Worm (Caenorhabditis elegans) whole organism, mixed stage, embryonic: ENCODE data around the gene Y40B10A.5.

ENCODE experiments used
- M03D4.4 ChIP-seq: sonication (generic microtip); optimal IDR thresholded peaks from 2 replicates; lab custom pipeline; 2017; ENCODE audit warnings: mild to moderate bottlenecking, missing genetic modification characterization, missing compliant biosample characterization
- blmp-1 ChIP-seq: fragments of 150-350 bp; optimal IDR thresholded peaks from 2 replicates; lab custom pipeline; 2014; ENCODE audit warnings: missing biosample characterization, missing genetic modification characterization
- ceh-39 ChIP-seq: fragments of 150-350 bp; optimal IDR thresholded peaks from 2 replicates; lab custom pipeline; 2014; ENCODE audit warnings: missing biosample characterization, missing genetic modification characterization
- ceh-43 ChIP-seq: fragments of 200-800 bp; sonication (Bioruptor generic); optimal IDR thresholded peaks from 2 replicates; lab custom pipeline; 2018; ENCODE audit warnings: mild to moderate bottlenecking, missing genetic modification characterization, moderate library complexity, missing compliant biosample characterization
- ces-1 ChIP-seq: fragments of 150-350 bp; optimal IDR thresholded peaks from 2 replicates; lab custom pipeline; 2014; ENCODE audit warnings: missing biosample characterization, missing genetic modification reagents, missing genetic modification characterization
- cnd-1 ChIP-seq: fragments of 200-800 bp; sonication (Bioruptor generic); optimal IDR thresholded peaks from 2 replicates; lab custom pipeline; 2018; ENCODE audit warnings: mild to moderate bottlenecking, missing genetic modification characterization, missing compliant biosample characterization
- elt-1 ChIP-seq: sonication (generic microtip); optimal IDR thresholded peaks from 2 replicates; lab custom pipeline; 2017; ENCODE audit warnings: missing genetic modification characterization, mild to moderate bottlenecking, missing compliant biosample characterization, antibody characterized with exemption, moderate library complexity, borderline replicate concordance; ENCODE audit not compliant: insufficient read depth
- elt-3 ChIP-seq: fragments of 150-350 bp; optimal IDR thresholded peaks from 2 replicates; lab custom pipeline; 2014; ENCODE audit warnings: missing biosample characterization, missing genetic modification characterization
- flh-1 ChIP-seq: fragments of 200-800 bp; sonication (Bioruptor generic); optimal IDR thresholded peaks from 2 replicates; lab custom pipeline; 2018; ENCODE audit warnings: mild to moderate bottlenecking, missing genetic modification characterization, moderate library complexity, missing compliant biosample characterization
- ham-2 ChIP-seq: fragments of 200-800 bp; sonication (Bioruptor generic); optimal IDR thresholded peaks from 2 replicates; lab custom pipeline; 2018; ENCODE audit warnings: mild to moderate bottlenecking, missing genetic modification characterization, missing compliant biosample characterization
- hlh-1 ChIP-seq: fragments of 150-350 bp; optimal IDR thresholded peaks from 2 replicates; lab custom pipeline; 2014; ENCODE audit warnings: missing biosample characterization, missing genetic modification reagents, missing genetic modification characterization
- lin-13 ChIP-seq: fragments of 150-350 bp; optimal IDR thresholded peaks from 2 replicates; lab custom pipeline; 2014; ENCODE audit warnings: missing biosample characterization, missing genetic modification characterization
- lin-32 ChIP-seq: fragments of 200-800 bp; sonication (Bioruptor generic); optimal IDR thresholded peaks from 2 replicates; lab custom pipeline; 2018; ENCODE audit warnings: mild to moderate bottlenecking, missing genetic modification characterization, missing compliant biosample characterization
- lsy-2 ChIP-seq: fragments of 150-350 bp; optimal IDR thresholded peaks from 2 replicates; lab custom pipeline; 2014; ENCODE audit warnings: missing biosample characterization, missing genetic modification characterization
- mep-1 ChIP-seq: fragments of 150-350 bp; optimal IDR thresholded peaks from 2 replicates; lab custom pipeline; 2017; ENCODE audit warnings: missing biosample characterization, missing genetic modification reagents, missing genetic modification characterization, inconsistent platforms
- mls-2 ChIP-seq: sonication (generic microtip); optimal IDR thresholded peaks from 2 replicates; lab custom pipeline; 2016; ENCODE audit warnings: mild to moderate bottlenecking, missing genetic modification characterization, moderate library complexity, missing compliant biosample characterization
- nhr-12 ChIP-seq: fragments of 150-350 bp; optimal IDR thresholded peaks from 2 replicates; lab custom pipeline; 2014; ENCODE audit warnings: missing biosample characterization, missing genetic modification characterization
- nhr-237 ChIP-seq: fragments of 150-350 bp; optimal IDR thresholded peaks from 2 replicates; lab custom pipeline; 2014; ENCODE audit warnings: missing biosample characterization, missing genetic modification characterization
- nhr-28 ChIP-seq: fragments of 150-350 bp; optimal IDR thresholded peaks from 2 replicates; lab custom pipeline; 2014; ENCODE audit warnings: missing biosample characterization, missing genetic modification characterization
- pha-4 ChIP-seq: fragments of 150-350 bp; optimal IDR thresholded peaks from 2 replicates; lab custom pipeline; 2018; ENCODE audit warnings: missing biosample characterization, missing genetic modification reagents, missing genetic modification characterization
- snpc-4 ChIP-seq: fragments of 150-350 bp; optimal IDR thresholded peaks from 2 replicates; lab custom pipeline; 2014; ENCODE audit warnings: missing biosample characterization, missing genetic modification characterization
- sptf-1 ChIP-seq: sonication (generic microtip); optimal IDR thresholded peaks from 2 replicates; lab custom pipeline; 2017; ENCODE audit warnings: mild to moderate bottlenecking, missing genetic modification characterization, moderate library complexity, missing compliant biosample characterization
- tbx-8 ChIP-seq: fragments of 200-800 bp; sonication (Bioruptor generic); optimal IDR thresholded peaks from 2 replicates; lab custom pipeline; 2018; ENCODE audit warnings: mild to moderate bottlenecking, missing genetic modification characterization, moderate library complexity, missing compliant biosample characterization
- unc-120 ChIP-seq: sonication (generic microtip); optimal IDR thresholded peaks from 2 replicates; lab custom pipeline; 2017; ENCODE audit warnings: missing genetic modification characterization, missing compliant biosample characterization; ENCODE audit not compliant: poor library complexity, severe bottlenecking
- unc-39 ChIP-seq: fragments of 150-350 bp; optimal IDR thresholded peaks from 2 replicates; lab custom pipeline; 2014; ENCODE audit warnings: missing biosample characterization, missing genetic modification characterization
- zip-8 ChIP-seq: fragments of 150-350 bp; optimal IDR thresholded peaks from 2 replicates; lab custom pipeline; 2014; ENCODE audit warnings: missing biosample characterization, missing genetic modification characterization
- ztf-11 ChIP-seq: fragments of 150-350 bp; optimal IDR thresholded peaks from 2 replicates; lab custom pipeline; 2014; ENCODE audit warnings: missing biosample characterization, missing genetic modification characterization

The Y40B10A.5 gene

ce11 chrV:2016428-2016827 is 29.4 kb downstream of the Y40B10A.5 start, which contains the start of gene F59A7.2:
Gene F59A7.2 (minus strand): TSS chrV:2016528.
- no peak for TF ChIP-seq ztf-11 (tag; lab: Kevin White, UChicago)
- TF ChIP-seq zip-8 (tag; lab: Kevin White, UChicago): no peak
- TF ChIP-seq pha-4: no peak
- no peak for TF ChIP-seq nhr-12
- TF ChIP-seq nhr-28 (tag; lab: Kevin White, UChicago): no peak
- TF ChIP-seq unc-120 (tag; lab: Kevin White, UChicago): no peak
- TF ChIP-seq lin-13: no peak
- TF ChIP-seq cnd-1 (tag; lab: Kevin White, UChicago): no peak
- no peak for TF ChIP-seq lin-32 (GFP tag; lab: Kevin White, UChicago)
- no peak for TF ChIP-seq hlh-1
- TF ChIP-seq ceh-43 (GFP tag; lab: Kevin White, UChicago): no peak
- no peak for TF ChIP-seq ces-1 (GFP tag; lab: Kevin White, UChicago)
- TF ChIP-seq M03D4.4: no peak
- TF ChIP-seq snpc-4 (tag; lab: Kevin White, UChicago): no peak
- no peak for TF ChIP-seq ceh-39 (tag; lab: Kevin White, UChicago)

DNA sequence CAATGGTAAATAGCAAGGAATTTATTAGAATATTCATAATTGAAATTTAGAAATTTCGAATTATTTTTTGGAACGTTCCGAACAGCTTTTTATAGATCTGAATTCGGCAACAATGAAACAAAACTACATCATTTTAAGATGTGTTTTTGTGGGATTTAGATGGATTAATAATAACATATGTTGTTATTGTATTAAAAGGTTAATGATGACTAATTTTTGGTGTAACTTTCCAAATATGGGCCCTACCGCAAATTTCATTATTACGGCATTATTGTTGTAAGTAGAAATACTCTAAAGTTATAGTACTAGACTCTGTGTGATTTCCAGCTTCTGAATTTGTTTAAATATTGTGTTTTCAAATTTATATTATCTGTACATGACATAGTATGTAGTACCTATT is 32.0 kb downstream of the Y40B10A.5 start, which contains the start of gene F59A7.11:
F59A7.11 (minus strand) TSS at position 101 of the 400 bp plus-strand sequence.
- TF ChIP-seq ceh-39 (tag; lab: Kevin White, UChicago) (no peak), sptf-1 (tag; lab: Kevin White, UChicago) (no peak), ces-1 (GFP tag; lab: Kevin White, UChicago) (no peak)

DNA sequence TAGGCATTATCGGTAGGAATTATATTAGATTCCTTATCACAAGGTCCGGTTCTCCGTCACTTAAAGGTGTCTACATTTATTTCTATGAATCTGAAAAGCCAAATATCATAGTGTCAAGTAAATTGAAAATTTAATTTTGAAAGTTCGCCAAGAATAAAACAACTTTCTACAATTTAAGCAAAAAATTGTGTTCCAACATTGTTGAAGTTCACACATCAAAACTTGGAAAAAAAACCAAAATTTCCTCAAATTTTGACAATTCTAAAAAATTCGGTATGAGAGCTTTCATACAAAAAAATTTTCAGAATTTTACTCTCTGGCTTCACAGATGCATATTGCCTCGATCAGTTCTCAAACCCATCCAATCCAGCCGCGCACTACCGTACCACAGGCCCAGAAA is 34.1 kb downstream of the Y40B10A.5 start, which contains the start of gene F59A7.7:
F59A7.7 (plus strand) TSS at position 301 of the 400 bp plus-strand sequence.
- TF ChIP-seq elt-1 (no peak), M03D4.4 (no peak)

DNA sequence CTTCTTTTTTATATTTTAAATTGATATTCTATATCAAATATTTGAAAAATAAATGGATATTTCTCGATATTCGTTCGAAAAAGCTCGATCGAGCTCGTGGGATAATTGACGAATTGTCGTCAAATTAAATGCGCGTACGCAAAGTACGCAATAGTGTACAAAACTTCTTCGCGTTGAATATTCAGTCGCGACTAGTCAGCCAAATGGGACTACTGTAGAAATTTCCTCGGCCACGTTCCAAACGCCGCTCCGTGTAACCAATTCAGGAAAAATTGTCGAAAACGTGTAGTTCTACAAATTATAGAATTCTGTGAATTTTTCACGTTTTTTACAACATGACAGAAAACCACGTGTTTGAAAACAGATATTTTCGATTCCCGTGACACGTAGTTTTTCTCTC is 37.4 kb downstream of the Y40B10A.5 start:
- TF ChIP-seq snpc-4 (tag; lab: Kevin White, UChicago) (no peak), nhr-237 (tag; lab: Kevin White, UChicago) (peak; percentile 36), ceh-39 (tag; lab: Kevin White, UChicago) (no peak), ham-2 (GFP tag; lab: Kevin White, UChicago) (no peak), lsy-2 (tag; lab: Kevin White, UChicago) (peak; percentile 91), elt-1 (no peak), ceh-43 (GFP tag; lab: Kevin White, UChicago) (no peak), mep-1 (tag; lab: Kevin White, UChicago) (peak; percentile 47)

ce11 chrV:2004659-2005058 is 41.2 kb downstream of the Y40B10A.5 start, which contains the start of gene cysl-4:
Gene cysl-4 (plus strand): TSS chrV:2004959.
- TF ChIP-seq sptf-1 (tag; lab: Kevin White, UChicago) (no peak), snpc-4 (tag; lab: Kevin White, UChicago) (no peak), lin-32 (GFP tag; lab: Kevin White, UChicago) (no peak), ces-1 (GFP tag; lab: Kevin White, UChicago) (no peak), mep-1 (tag; lab: Kevin White, UChicago) (no peak), mls-2 (no peak), unc-120 (tag; lab: Kevin White, UChicago) (no peak), pha-4 (no peak), ham-2 (GFP tag; lab: Kevin White, UChicago) (no peak), ceh-39 (tag; lab: Kevin White, UChicago) (no peak), blmp-1 (tag; lab: Kevin White, UChicago) (no peak), flh-1 (GFP tag; lab: Kevin White, UChicago) (no peak)

ce11 chrV:2004229-2004628 is 41.6 kb downstream of the Y40B10A.5 start, which contains the start of gene clec-206:
Gene clec-206 (minus strand): TSS chrV:2004329.
- TF ChIP-seq cnd-1 (tag; lab: Kevin White, UChicago): no peak
- no peak for TF ChIP-seq nhr-237 (tag; lab: Kevin White, UChicago)
- no peak for TF ChIP-seq mls-2
- no peak for TF ChIP-seq lin-13
- TF ChIP-seq unc-39 (tag; lab: Kevin White, UChicago): no peak
- no peak for TF ChIP-seq blmp-1 (tag; lab: Kevin White, UChicago)
- no peak for TF ChIP-seq ceh-43 (GFP tag; lab: Kevin White, UChicago)
- no peak for TF ChIP-seq ceh-39 (tag; lab: Kevin White, UChicago)
- TF ChIP-seq M03D4.4: no peak
- TF ChIP-seq ces-1 (GFP tag; lab: Kevin White, UChicago): no peak
- no peak for TF ChIP-seq snpc-4 (tag; lab: Kevin White, UChicago)
- TF ChIP-seq lsy-2 (tag; lab: Kevin White, UChicago): no peak
- no peak for TF ChIP-seq nhr-12
- TF ChIP-seq elt-3: no peak
- TF ChIP-seq lin-32 (GFP tag; lab: Kevin White, UChicago): no peak
- TF ChIP-seq tbx-8 (GFP tag; lab: Kevin White, UChicago): no peak
- TF ChIP-seq mep-1 (tag; lab: Kevin White, UChicago): no peak
- no peak for TF ChIP-seq hlh-1
